Fruit fly (Drosophila melanogaster) whole organism, embryonic: ENCODE results near the gene CG5214.
A peak's percentile ranks its signal among the peaks of the same experiment; 100 is the strongest.

ENCODE experiments used
- Ada2b ChIP-seq: fragments of 200-800 bp; sonication (Bioruptor generic); IDR thresholded peaks from 2 replicates; pipeline ENCODE4 v1.3.6; 2022; ENCODE audit warnings: missing biosample characterization, missing genetic modification characterization
- B-H2 ChIP-seq: fragments of 200-800 bp; sonication (Bioruptor generic); optimal IDR thresholded peaks from 2 replicates; lab custom pipeline; 2018; ENCODE audit warnings: missing biosample characterization, mild to moderate bottlenecking, missing genetic modification characterization
- Bdp1 ChIP-seq: fragments of 200-800 bp; sonication (Bioruptor generic); optimal IDR thresholded peaks from 3 replicates; lab custom pipeline; 2016; ENCODE audit warnings: missing biosample characterization, missing genetic modification characterization
- CG10654 ChIP-seq: fragments of 200-800 bp; sonication (Bioruptor generic); optimal IDR thresholded peaks from 2 replicates; lab custom pipeline; 2016; ENCODE audit warnings: missing biosample characterization, missing genetic modification characterization
- CG11085 ChIP-seq: fragments of 200-800 bp; sonication (Bioruptor generic); IDR thresholded peaks from 2 replicates; pipeline ENCODE4 v1.3.6; 2022; ENCODE audit warnings: missing biosample characterization, missing genetic modification characterization
- CG11504 ChIP-seq: fragments of 200-800 bp; sonication (Bioruptor generic); optimal IDR thresholded peaks from 3 replicates; lab custom pipeline; 2019; ENCODE audit warnings: missing biosample characterization, mild to moderate bottlenecking, missing genetic modification characterization, moderate library complexity
- CG12104 ChIP-seq: fragments of 200-800 bp; sonication (Bioruptor generic); optimal IDR thresholded peaks from 3 replicates; lab custom pipeline; 2016; ENCODE audit warnings: missing biosample characterization, missing genetic modification characterization
- CG12744 ChIP-seq: fragments of 200-800 bp; sonication (Bioruptor generic); optimal IDR thresholded peaks from 2 replicates; lab custom pipeline; 2016; ENCODE audit warnings: missing biosample characterization, missing genetic modification characterization
- CG16815 ChIP-seq: fragments of 200-800 bp; sonication (Bioruptor generic); optimal IDR thresholded peaks from 3 replicates; lab custom pipeline; 2017; ENCODE audit warnings: missing biosample characterization, mild to moderate bottlenecking, missing genetic modification characterization
- CG30020 ChIP-seq: fragments of 200-800 bp; optimal IDR thresholded peaks from 2 replicates; lab custom pipeline; 2019; ENCODE audit warnings: missing biosample characterization, mild to moderate bottlenecking, missing genetic modification characterization, moderate library complexity
- CG4328 ChIP-seq: fragments of 200-800 bp; sonication (Bioruptor generic); optimal IDR thresholded peaks from 3 replicates; lab custom pipeline; 2017; ENCODE audit warnings: missing biosample characterization, missing genetic modification reagents, missing genetic modification characterization
- CG5245 ChIP-seq: fragments of 200-800 bp; sonication (Bioruptor generic); optimal IDR thresholded peaks from 3 replicates; lab custom pipeline; 2016; ENCODE audit warnings: missing biosample characterization, missing genetic modification characterization
- CG6854 ChIP-seq: fragments of 200-800 bp; sonication (Bioruptor generic); optimal IDR thresholded peaks from 3 replicates; lab custom pipeline; 2017; ENCODE audit warnings: missing biosample characterization, mild to moderate bottlenecking, missing genetic modification characterization
- CG7963 ChIP-seq: fragments of 200-800 bp; sonication (Bioruptor generic); IDR thresholded peaks from 3 replicates; pipeline ENCODE4 v1.3.6; 2022; ENCODE audit warnings: missing biosample characterization, missing genetic modification characterization; ENCODE audit not compliant: partially characterized antibody
- CG7987 ChIP-seq: fragments of 200-800 bp; sonication (Bioruptor generic); optimal IDR thresholded peaks from 2 replicates; lab custom pipeline; 2018; ENCODE audit warnings: missing biosample characterization, mild to moderate bottlenecking, missing genetic modification characterization, moderate library complexity
- CHES-1-like ChIP-seq: fragments of 200-800 bp; sonication (Bioruptor generic); optimal IDR thresholded peaks from 2 replicates; lab custom pipeline; 2016; ENCODE audit warnings: missing biosample characterization, missing genetic modification characterization
- D ChIP-seq, 2 experiments: fragments of 200-800 bp in 1 of 2; fragments of >200 bp in 1 of 2; sonication (Bioruptor generic) in 1 of 2; optimal IDR thresholded peaks; 2 replicates in 1 of 2; 3 replicates in 1 of 2; lab custom pipeline; 2017; ENCODE audit warnings: mild to moderate bottlenecking in 1 of 2, missing biosample characterization in 1 of 2, missing genetic modification characterization in 1 of 2, missing genetic modification reagents in 1 of 2
- Doc3 ChIP-seq: fragments of 200-800 bp; sonication (Bioruptor generic); IDR thresholded peaks from 3 replicates; pipeline ENCODE4 v1.3.6; 2022; ENCODE audit warnings: missing biosample characterization, missing genetic modification characterization; ENCODE audit not compliant: partially characterized antibody
- E2f2 ChIP-seq: fragments of 200-800 bp; sonication (Bioruptor generic); IDR thresholded peaks from 2 replicates; pipeline ENCODE4 v1.3.6; 2022; ENCODE audit warnings: missing biosample characterization, missing genetic modification characterization
- ERR ChIP-seq: fragments of 200-800 bp; sonication (Bioruptor generic); optimal IDR thresholded peaks from 2 replicates; lab custom pipeline; 2016; ENCODE audit warnings: missing biosample characterization, missing genetic modification characterization
- HLHmδ ChIP-seq: fragments of 200-800 bp; sonication (Bioruptor generic); optimal IDR thresholded peaks from 2 replicates; lab custom pipeline; 2018; ENCODE audit warnings: missing biosample characterization, mild to moderate bottlenecking, missing genetic modification characterization, moderate library complexity
- MBD-R2 ChIP-seq: fragments of 200-800 bp; sonication (Bioruptor generic); IDR thresholded peaks from 2 replicates; pipeline ENCODE4 v1.3.6; 2022; ENCODE audit warnings: missing biosample characterization, missing genetic modification characterization
- MTF-1 ChIP-seq: fragments of 200-800 bp; sonication (Bioruptor generic); optimal IDR thresholded peaks from 2 replicates; lab custom pipeline; 2018; ENCODE audit warnings: missing biosample characterization, mild to moderate bottlenecking, missing genetic modification characterization, borderline replicate concordance
- Mes4 ChIP-seq: fragments of 200-800 bp; sonication (Bioruptor generic); optimal IDR thresholded peaks from 2 replicates; lab custom pipeline; 2016; ENCODE audit warnings: missing biosample characterization, missing genetic modification characterization
- NK7.1 ChIP-seq: fragments of 200-800 bp; sonication (Bioruptor generic); optimal IDR thresholded peaks from 3 replicates; lab custom pipeline; 2016; ENCODE audit warnings: missing biosample characterization, missing genetic modification characterization
- Neu2 ChIP-seq: fragments of 200-800 bp; sonication (Bioruptor generic); optimal IDR thresholded peaks from 3 replicates; lab custom pipeline; 2016; ENCODE audit warnings: missing biosample characterization, missing genetic modification characterization, borderline replicate concordance
- NfI ChIP-seq: fragments of 200-800 bp; sonication (Bioruptor generic); optimal IDR thresholded peaks from 3 replicates; lab custom pipeline; 2018; ENCODE audit warnings: missing biosample characterization, mild to moderate bottlenecking, missing genetic modification characterization, moderate library complexity
- Six4 ChIP-seq: fragments of 200-800 bp; sonication (Bioruptor generic); optimal IDR thresholded peaks from 2 replicates; lab custom pipeline; 2016; ENCODE audit warnings: missing biosample characterization, missing genetic modification characterization
- Sry-δ ChIP-seq: fragments of 200-800 bp; sonication (Bioruptor generic); optimal IDR thresholded peaks from 2 replicates; lab custom pipeline; 2016; ENCODE audit warnings: missing biosample characterization, missing genetic modification characterization
- ab ChIP-seq: fragments of 200-800 bp; sonication (Bioruptor generic); optimal IDR thresholded peaks from 2 replicates; lab custom pipeline; 2016; ENCODE audit warnings: missing biosample characterization, missing genetic modification characterization
- bowl ChIP-seq: fragments of 200-800 bp; sonication (Bioruptor generic); IDR thresholded peaks from 2 replicates; pipeline ENCODE4 v1.3.6; 2022; ENCODE audit warnings: missing biosample characterization, missing genetic modification characterization
- chm ChIP-seq: fragments of 200-800 bp; sonication (Bioruptor generic); IDR thresholded peaks from 2 replicates; pipeline ENCODE4 v1.3.6; 2022; ENCODE audit warnings: missing biosample characterization, missing genetic modification characterization
- crc ChIP-seq: fragments of 200-800 bp; sonication (Bioruptor generic); optimal IDR thresholded peaks from 2 replicates; lab custom pipeline; 2016; ENCODE audit warnings: missing biosample characterization, missing genetic modification characterization
- cwo ChIP-seq: fragments of 200-800 bp; sonication (Bioruptor generic); optimal IDR thresholded peaks from 3 replicates; lab custom pipeline; 2017; ENCODE audit warnings: missing biosample characterization, missing genetic modification characterization, mild to moderate bottlenecking, moderate library complexity, missing genetic modification reagents
- danr ChIP-seq: fragments of 200-800 bp; sonication (Bioruptor generic); IDR thresholded peaks from 2 replicates; pipeline ENCODE4 v1.3.6; 2022; ENCODE audit warnings: missing biosample characterization, missing genetic modification characterization
- dimm ChIP-seq: fragments of 200-800 bp; sonication (Bioruptor generic); IDR thresholded peaks from 2 replicates; pipeline ENCODE4 v1.3.6; 2022; ENCODE audit warnings: missing biosample characterization, missing genetic modification characterization
- ems ChIP-seq: fragments of 200-800 bp; sonication (Bioruptor generic); optimal IDR thresholded peaks from 3 replicates; lab custom pipeline; 2016; ENCODE audit warnings: missing biosample characterization, missing genetic modification characterization
- fd64A ChIP-seq: fragments of 200-800 bp; sonication (Bioruptor generic); optimal IDR thresholded peaks from 3 replicates; lab custom pipeline; 2018; ENCODE audit warnings: missing biosample characterization, mild to moderate bottlenecking, missing genetic modification characterization
- gcm ChIP-seq: fragments of 200-800 bp; sonication (Bioruptor generic); optimal IDR thresholded peaks from 2 replicates; lab custom pipeline; 2019; ENCODE audit warnings: missing biosample characterization, mild to moderate bottlenecking, missing genetic modification characterization, moderate library complexity
- gcm2 ChIP-seq: fragments of 200-800 bp; sonication (Bioruptor generic); optimal IDR thresholded peaks from 2 replicates; lab custom pipeline; 2016; ENCODE audit warnings: missing biosample characterization, missing genetic modification characterization
- luna ChIP-seq: fragments of 200-800 bp; sonication (Bioruptor generic); optimal IDR thresholded peaks from 2 replicates; lab custom pipeline; 2016; ENCODE audit warnings: missing biosample characterization, missing genetic modification characterization
- maf-S ChIP-seq: fragments of 200-800 bp; sonication (Bioruptor generic); optimal IDR thresholded peaks from 2 replicates; lab custom pipeline; 2016; ENCODE audit warnings: missing biosample characterization, missing genetic modification characterization
- prd ChIP-seq, 3 experiments: fragments of >200 bp in 2 of 3; fragments of 200-800 bp in 1 of 3; sonication (Bioruptor generic) in 1 of 3; optimal IDR thresholded peaks in 2 of 3; IDR thresholded peaks in 1 of 3; 2 replicates in 2 of 3; 3 replicates in 1 of 3; pipeline versions ENCODE4 v1.3.6 to Lab custom; 2017 to 2022; ENCODE audit warnings: missing biosample characterization in 1 of 3, missing genetic modification characterization in 1 of 3
- repo ChIP-seq: fragments of 200-800 bp; sonication (Bioruptor generic); optimal IDR thresholded peaks from 2 replicates; lab custom pipeline; 2016; ENCODE audit warnings: missing biosample characterization, missing genetic modification characterization
- sens-2 ChIP-seq: fragments of 200-800 bp; sonication (Bioruptor generic); IDR thresholded peaks from 2 replicates; pipeline ENCODE4 v1.3.6; 2022; ENCODE audit warnings: missing biosample characterization, missing genetic modification characterization
- shn ChIP-seq: fragments of 200-800 bp; sonication (Bioruptor generic); optimal IDR thresholded peaks from 3 replicates; lab custom pipeline; 2016; ENCODE audit warnings: missing biosample characterization, missing genetic modification characterization
- tup ChIP-seq: fragments of 200-800 bp; sonication (Bioruptor generic); optimal IDR thresholded peaks from 2 replicates; lab custom pipeline; 2016; ENCODE audit warnings: missing biosample characterization, mild to moderate bottlenecking, missing genetic modification characterization, moderate library complexity
- zf30C ChIP-seq: fragments of 200-800 bp; sonication (Bioruptor generic); optimal IDR thresholded peaks from 3 replicates; lab custom pipeline; 2018; ENCODE audit warnings: missing biosample characterization, mild to moderate bottlenecking, missing genetic modification characterization

CG5214 gene

DNA sequence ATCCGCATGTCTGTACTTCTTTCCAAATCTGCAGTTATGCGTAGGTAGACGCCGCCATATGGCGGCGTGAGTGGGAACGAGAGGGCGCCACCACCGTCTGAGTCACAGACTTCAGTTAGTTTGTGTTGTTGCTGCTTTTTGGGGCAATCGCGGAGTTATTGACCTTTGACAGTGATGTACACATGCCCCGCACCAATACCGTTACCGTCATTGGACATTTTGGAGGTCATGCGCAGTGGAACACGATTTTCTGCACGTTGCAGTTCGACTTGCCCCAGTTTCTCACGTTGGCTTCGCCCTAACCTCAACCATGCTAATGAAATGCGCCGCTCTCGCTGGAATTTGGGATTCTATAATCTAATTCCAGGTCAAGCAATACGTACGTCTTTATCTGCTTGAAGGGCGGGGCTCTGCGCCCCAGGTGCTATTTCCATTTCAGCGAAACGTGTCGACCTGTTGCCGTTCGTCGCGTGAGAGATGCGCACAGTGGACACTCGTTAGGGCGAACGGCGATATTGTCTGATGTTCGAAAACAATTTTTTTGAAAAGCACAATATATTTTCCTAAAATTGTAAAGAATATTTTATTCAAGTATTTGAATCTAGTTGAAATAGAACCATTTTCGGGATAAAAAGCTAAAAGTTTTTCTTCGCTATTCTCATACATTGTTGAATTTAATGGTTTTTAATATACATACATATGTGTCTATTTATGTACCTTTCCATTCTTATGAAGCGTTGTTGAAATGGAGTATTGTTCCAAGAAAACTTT is 32.6 kb upstream of the CG5214 start (continued):
- TF ChIP-seq Neu2 (GFP tag; lab: Kevin White, UChicago) (no peak), CG7987 (peak; percentile 35), NfI (GFP tag; lab: Kevin White, UChicago) (peak; percentile 73), Mes4 (GFP tag; lab: Kevin White, UChicago) (peak; percentile 54), fd64A (no peak), chm (peak; percentile 44; the same call in 1 of the 2 replicates), gcm (GFP tag; lab: Kevin White, UChicago) (peak; percentile 27), ems (GFP tag; lab: Kevin White, UChicago) (peak; percentile 67), maf-S (GFP tag; lab: Kevin White, UChicago) (peak; percentile 79), CG30020 (tag; lab: Kevin White, UChicago) (peak; percentile 10), ab (GFP tag; lab: Kevin White, UChicago) (no peak), dimm (0 out of 2 replicates have a peak, but pooled peaks have one; percentile 27), MBD-R2 (no peak; the same call in 1 of the 2 replicates), CG16815 (GFP tag; lab: Kevin White, UChicago) (peak; percentile 55), luna (GFP tag; lab: Kevin White, UChicago) (peak; percentile 42), CHES-1-like (GFP tag; lab: Kevin White, UChicago) (peak; percentile 56), shn (GFP tag; lab: Kevin White, UChicago) (peak; percentile 61), sens-2 (GFP tag; lab: Robert Waterston, UW) (no peak; the same call in 1 of the 2 replicates), D (optimal IDR thresholded peaks at IDR 0.05; lab: Kevin White, UChicago) (no peak), D (GFP tag; optimal IDR thresholded peaks at IDR 0.05; lab: Kevin White, UChicago) (peak; percentile 25), zf30C (GFP tag; lab: Kevin White, UChicago) (no peak), CG7963 (no peak), crc (GFP tag; lab: Kevin White, UChicago) (peak; percentile 41), tup (no peak), CG12104 (GFP tag; lab: Kevin White, UChicago) (no peak), CG6854 (peak; percentile 9), prd (optimal IDR thresholded peaks at IDR 0.05; lab: Kevin White, UChicago) (no peak), prd (GFP tag; IDR thresholded peaks at IDR 0.05; lab: Robert Waterston, UW) (peak; percentile 87), Ada2b (GFP tag; lab: Robert Waterston, UW) (peak; percentile 73), Sry-δ (GFP tag; lab: Kevin White, UChicago) (peak; percentile 34), CG11085 (GFP tag; lab: Robert Waterston, UW) (peak; percentile 64), danr (no peak), Doc3 (GFP tag; lab: Robert Waterston, UW) (no peak; the same call in 2 of the 3 replicates), CG10654 (peak; percentile 23), NK7.1 (peak; percentile 35), CG4328 (GFP tag; lab: Kevin White, UChicago) (no peak), bowl (GFP tag; lab: Robert Waterston, UW) (peak; percentile 63), repo (GFP tag; lab: Kevin White, UChicago) (peak; percentile 51), E2f2 (GFP tag; lab: Robert Waterston, UW) (0 out of 2 replicates have a peak, but pooled peaks have one; percentile 15), gcm2 (GFP tag; lab: Kevin White, UChicago) (peak; percentile 18), B-H2 (peak; percentile 56), HLHmδ (no peak), CG12744 (GFP tag; lab: Kevin White, UChicago) (peak; percentile 64), CG5245 (GFP tag; lab: Kevin White, UChicago) (peak; percentile 45), cwo (GFP tag; lab: Kevin White, UChicago) (peak; percentile 96), MTF-1 (GFP tag; lab: Kevin White, UChicago) (no peak), ERR (GFP tag; lab: Kevin White, UChicago) (peak; percentile 30), Bdp1 (GFP tag; lab: Kevin White, UChicago) (peak; percentile 8), Six4 (GFP tag; lab: Kevin White, UChicago) (peak; percentile 60), CG11504 (tag; lab: Kevin White, UChicago) (peak; percentile 73)
